Worm (Caenorhabditis elegans): ENCODE data around the gene C08F8.6.

C08F8.6 gene

DNA sequence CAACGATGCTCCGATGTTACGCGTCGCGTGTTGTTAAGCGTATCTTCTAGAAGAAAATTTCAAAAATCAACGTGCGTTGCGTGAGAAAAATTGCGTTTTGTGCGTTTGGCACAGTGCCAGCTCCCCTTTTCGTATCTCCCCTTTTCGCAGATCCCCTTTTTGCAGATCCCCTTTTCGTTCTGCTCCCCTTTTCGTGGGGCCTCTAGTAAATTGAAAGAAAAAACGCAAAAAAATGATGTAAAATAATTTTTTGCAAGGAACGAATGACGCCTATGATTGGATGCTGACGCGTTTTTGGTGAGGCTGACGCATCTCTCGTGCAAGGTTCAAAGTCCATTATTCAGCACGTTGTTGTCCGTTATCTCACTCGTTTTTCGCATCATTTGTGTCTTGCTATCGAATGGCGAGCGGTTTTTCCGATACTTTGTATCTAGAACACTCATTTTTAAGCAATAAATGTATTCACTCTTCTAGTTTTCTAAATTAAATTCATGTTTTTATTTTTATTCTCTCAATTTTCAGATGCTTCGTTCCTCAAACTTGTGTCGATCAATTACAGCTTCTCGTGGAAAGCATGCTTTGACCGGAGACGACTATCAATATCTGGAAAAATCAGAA lies 14.5 kb upstream of the C08F8.6 start, which contains the start of gene cpt-2:
cpt-2 (plus strand) TSS at position 523 of the 618 bp plus-strand sequence.
- TF ChIP-seq mep-1 (tag; optimal IDR thresholded peaks at IDR 0.05) (peak; percentile 4), nhr-237 (tag; optimal IDR thresholded peaks at IDR 0.05) (peak; percentile 17), lsy-2 (tag; optimal IDR thresholded peaks at IDR 0.05) (peak; percentile 17), ces-1 (GFP tag; optimal IDR thresholded peaks at IDR 0.05) (peak; percentile 36), pha-4 (tag; optimal IDR thresholded peaks at IDR 0.05) (peak; percentile 25), lin-13 (tag; optimal IDR thresholded peaks at IDR 0.05) (peak; percentile 64), unc-62 (GFP tag; optimal IDR thresholded peaks at IDR 0.05) (peak; percentile 36), elt-3 (tag; optimal IDR thresholded peaks at IDR 0.05) (peak; percentile 28)

DNA sequence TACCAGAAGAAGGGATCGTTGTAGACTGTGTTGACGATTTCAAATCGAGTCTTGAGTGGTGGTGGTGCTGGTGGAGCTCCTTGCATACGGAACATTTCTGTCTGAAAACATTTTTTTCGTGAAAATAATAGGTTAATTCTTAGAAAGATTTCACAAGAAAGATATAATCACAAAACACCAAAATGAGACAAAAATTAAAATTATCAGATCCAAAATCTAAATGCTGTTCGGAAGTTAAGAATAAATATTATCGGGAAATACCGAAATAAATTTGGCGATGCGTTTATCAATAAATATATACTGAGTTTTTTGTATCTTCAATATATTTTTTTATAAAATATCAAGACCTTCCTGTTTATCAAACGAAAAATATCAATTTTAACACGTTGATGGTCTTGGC lies 13.8 kb upstream of the C08F8.6 start, which contains the start of gene C08F8.9:
C08F8.9 (minus strand) TSS at position 101 of the 400 bp plus-strand sequence.
- TF ChIP-seq unc-39 (tag; optimal IDR thresholded peaks at IDR 0.05) (no peak), mab-5 (tag; optimal IDR thresholded peaks at IDR 0.05) (no peak), zip-8 (tag; optimal IDR thresholded peaks at IDR 0.05) (no peak), sptf-1 (tag; optimal IDR thresholded peaks at IDR 0.05) (no peak), nhr-2 (tag; optimal IDR thresholded peaks at IDR 0.05) (no peak), sem-2 (GFP tag; optimal IDR thresholded peaks at IDR 0.05) (no peak), elt-1 (tag; optimal IDR thresholded peaks at IDR 0.05; ENCODE audit: borderline replicate concordance, insufficient read depth) (no peak), hlh-1 (tag; optimal IDR thresholded peaks at IDR 0.05) (no peak), ces-1 (GFP tag; optimal IDR thresholded peaks at IDR 0.05) (no peak), mep-1 (tag; optimal IDR thresholded peaks at IDR 0.05) (no peak), ceh-83 (GFP tag; optimal IDR thresholded peaks at IDR 0.05) (no peak), ceh-43 (GFP tag; optimal IDR thresholded peaks at IDR 0.05) (no peak), mls-2 (tag; optimal IDR thresholded peaks at IDR 0.05) (no peak), ham-2 (GFP tag; optimal IDR thresholded peaks at IDR 0.05) (no peak), M03D4.4 (tag; optimal IDR thresholded peaks at IDR 0.05) (no peak), cnd-1 (tag; optimal IDR thresholded peaks at IDR 0.05) (no peak), lin-13 (tag; optimal IDR thresholded peaks at IDR 0.05) (no peak)

DNA sequence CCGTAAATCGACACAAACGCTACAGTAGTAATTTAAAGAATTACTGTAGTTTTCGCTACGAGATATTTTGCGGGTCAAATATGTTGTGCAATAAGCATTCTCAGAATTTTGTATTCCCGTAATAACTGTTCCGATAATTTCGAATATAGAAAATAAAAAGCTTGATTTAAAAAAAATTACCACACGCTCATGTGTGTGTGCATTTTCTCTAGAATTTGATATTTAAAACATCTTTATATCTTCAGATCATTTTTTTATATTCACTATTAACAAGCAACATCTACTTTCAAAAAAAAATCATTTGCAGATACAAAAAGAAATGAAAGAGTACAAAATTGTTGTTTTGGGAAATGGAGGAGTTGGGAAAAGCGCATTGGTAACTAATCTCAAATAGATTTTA lies 12.2 kb upstream of the C08F8.6 start, which contains the start of gene rap-3:
rap-3 (plus strand) TSS at position 301 of the 400 bp plus-strand sequence.
- TF ChIP-seq ztf-11 (tag; optimal IDR thresholded peaks at IDR 0.05) = no peak
- TF ChIP-seq hlh-1 (tag; optimal IDR thresholded peaks at IDR 0.05) = no peak

DNA sequence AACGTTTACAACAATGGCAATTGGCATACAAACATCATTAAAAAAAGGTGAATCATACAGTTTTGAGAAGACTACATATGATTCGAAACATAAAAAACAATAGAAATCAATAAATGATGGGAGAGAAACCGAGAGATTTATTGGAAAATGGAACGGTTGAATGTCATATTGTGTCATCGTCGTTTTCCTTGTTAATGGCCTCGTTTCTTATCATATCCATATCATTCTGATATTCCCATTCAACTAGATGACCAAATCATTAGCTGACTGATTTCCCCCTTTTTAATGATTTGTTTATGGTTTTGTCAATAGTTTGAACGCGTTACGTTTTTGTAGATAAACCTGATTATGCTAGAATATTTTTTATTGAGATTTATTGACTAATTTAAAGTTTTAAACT lies 10.0 kb upstream of the C08F8.6 start:
- no peak for TF ChIP-seq mep-1 (tag; optimal IDR thresholded peaks at IDR 0.05)
- no peak for TF ChIP-seq ces-1 (GFP tag; optimal IDR thresholded peaks at IDR 0.05)
- TF ChIP-seq drap-1 (GFP tag; optimal IDR thresholded peaks at IDR 0.05) = no peak

DNA sequence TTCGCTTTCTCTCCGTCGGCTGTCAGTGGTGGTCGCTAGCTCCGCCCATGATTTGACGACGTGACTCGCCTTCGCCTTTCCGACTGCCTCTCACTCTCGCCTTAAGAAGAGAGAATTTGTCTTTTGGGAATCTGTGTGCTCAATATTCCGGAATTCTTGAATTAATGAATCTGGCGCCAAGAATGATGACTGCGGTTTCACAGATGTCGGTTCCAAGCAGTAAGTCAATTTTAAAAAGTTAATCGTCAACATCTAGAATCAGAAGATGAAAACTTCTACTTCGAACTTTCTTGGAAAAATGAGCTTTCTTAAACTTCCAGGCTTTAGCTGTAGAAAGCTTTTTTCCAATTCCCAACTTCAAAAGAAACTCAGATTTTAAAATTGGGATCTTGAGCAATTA lies 4.9 kb upstream of the C08F8.6 start, which contains the start of gene nhr-67:
nhr-67 (plus strand) TSS at position 97 of the 400 bp plus-strand sequence.
- TF ChIP-seq zip-8 (tag; optimal IDR thresholded peaks at IDR 0.05) (no peak), snpc-4 (tag; optimal IDR thresholded peaks at IDR 0.05) (no peak), sptf-1 (tag; optimal IDR thresholded peaks at IDR 0.05) (no peak), ceh-43 (GFP tag; optimal IDR thresholded peaks at IDR 0.05) (no peak)

DNA sequence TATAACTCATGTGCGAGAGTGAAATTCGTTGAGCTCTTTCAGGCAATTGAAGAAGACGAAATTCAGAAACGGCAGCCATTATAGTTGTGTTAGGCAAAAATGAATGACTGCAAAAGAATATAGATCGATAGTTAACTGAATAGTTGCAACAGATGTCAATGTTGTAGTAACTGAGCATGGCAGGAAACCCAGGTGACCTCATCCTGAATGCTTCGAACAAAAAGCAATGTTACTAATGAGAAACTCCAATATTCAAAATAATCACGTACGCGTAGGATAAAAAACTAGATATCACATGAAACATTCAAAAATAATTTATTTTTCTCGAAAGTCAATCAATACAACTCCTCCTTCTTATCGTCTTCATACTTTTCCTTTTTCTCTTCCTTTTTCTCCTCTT lies 2.3 kb downstream of the C08F8.6 start, which contains the start of gene fbxb-9:
fbxb-9 (minus strand) TSS at position 101 of the 400 bp plus-strand sequence.
- TF ChIP-seq lin-32 (GFP tag; optimal IDR thresholded peaks at IDR 0.05) (no peak), ceh-39 (tag; optimal IDR thresholded peaks at IDR 0.05) (no peak), nhr-28 (tag; optimal IDR thresholded peaks at IDR 0.05) (no peak), ztf-11 (tag; optimal IDR thresholded peaks at IDR 0.05) (no peak), unc-39 (tag; optimal IDR thresholded peaks at IDR 0.05) (no peak), flh-1 (GFP tag; optimal IDR thresholded peaks at IDR 0.05) (no peak), nhr-12 (tag; optimal IDR thresholded peaks at IDR 0.05) (no peak), nhr-76 (tag; optimal IDR thresholded peaks at IDR 0.05) (no peak), sem-2 (GFP tag; optimal IDR thresholded peaks at IDR 0.05) (no peak), lsy-2 (tag; optimal IDR thresholded peaks at IDR 0.05) (no peak), unc-120 (tag; optimal IDR thresholded peaks at IDR 0.05; ENCODE audit: poor library complexity, severe bottlenecking) (no peak), nhr-237 (tag; optimal IDR thresholded peaks at IDR 0.05) (no peak), drap-1 (GFP tag; optimal IDR thresholded peaks at IDR 0.05) (no peak), ceh-43 (GFP tag; optimal IDR thresholded peaks at IDR 0.05) (no peak), mep-1 (tag; optimal IDR thresholded peaks at IDR 0.05) (no peak)
